Worm (Caenorhabditis elegans) whole organism, L3 larva: Measurements from ENCODE around the gene T28D6.6.

Source experiments
- ama-1 ChIP-seq: fragments of 150-350 bp; optimal IDR thresholded peaks from 2 replicates; lab custom pipeline; 2018
- egl-5 ChIP-seq: fragments of 150-350 bp; optimal IDR thresholded peaks from 2 replicates; lab custom pipeline; 2017; ENCODE audit warnings: missing biosample characterization, missing genetic modification reagents, missing genetic modification characterization, inconsistent platforms
- elt-1 ChIP-seq: fragments of 150-350 bp; optimal IDR thresholded peaks from 2 replicates; lab custom pipeline; 2014; ENCODE audit warnings: missing biosample characterization, missing genetic modification characterization
- elt-2 ChIP-seq: sonication (generic microtip); optimal IDR thresholded peaks from 2 replicates; lab custom pipeline; 2016; ENCODE audit warnings: missing genetic modification reagents, mild to moderate bottlenecking, missing genetic modification characterization, missing compliant biosample characterization
- fkh-10 ChIP-seq: sonication (generic microtip); optimal IDR thresholded peaks from 2 replicates; lab custom pipeline; 2017; ENCODE audit warnings: missing biosample characterization, missing genetic modification reagents, missing genetic modification characterization
- nhr-11 ChIP-seq: fragments of 150-350 bp; optimal IDR thresholded peaks from 2 replicates; lab custom pipeline; 2014; ENCODE audit warnings: missing biosample characterization, missing genetic modification characterization
- pha-4 ChIP-seq: fragments of 150-350 bp; optimal IDR thresholded peaks from 2 replicates; lab custom pipeline; 2014; ENCODE audit warnings: missing biosample characterization, missing genetic modification reagents, missing genetic modification characterization
- skn-1 ChIP-seq: fragments of 150-350 bp; optimal IDR thresholded peaks from 2 replicates; lab custom pipeline; 2014; ENCODE audit warnings: missing biosample characterization, missing genetic modification characterization
- unc-39 ChIP-seq: sonication (generic microtip); optimal IDR thresholded peaks from 4 replicates; lab custom pipeline; 2017; ENCODE audit warnings: missing biosample characterization, missing genetic modification characterization

- TF ChIP-seq unc-39, result no peak
- TF ChIP-seq ama-1 (lab: Kevin White, UChicago), result no peak
- TF ChIP-seq skn-1, result no peak
- no peak for TF ChIP-seq nhr-11 (tag; lab: Kevin White, UChicago)
- TF ChIP-seq elt-2 (tag; lab: Kevin White, UChicago), result no peak
- TF ChIP-seq fkh-10 (GFP tag; lab: Kevin White, UChicago), result no peak
- no peak for TF ChIP-seq egl-5 (tag; lab: Kevin White, UChicago)
- no peak for TF ChIP-seq pha-4 (tag; lab: Kevin White, UChicago)
- no peak for TF ChIP-seq elt-1 (tag; lab: Kevin White, UChicago)
Measured at ce11 chrIII:11371688-11372087, 28.8 kb upstream of the T28D6.6 start, which contains the start of gene tba-7.
